Worm (Caenorhabditis elegans): ENCODE results near the gene T28C12.2.

DNA sequence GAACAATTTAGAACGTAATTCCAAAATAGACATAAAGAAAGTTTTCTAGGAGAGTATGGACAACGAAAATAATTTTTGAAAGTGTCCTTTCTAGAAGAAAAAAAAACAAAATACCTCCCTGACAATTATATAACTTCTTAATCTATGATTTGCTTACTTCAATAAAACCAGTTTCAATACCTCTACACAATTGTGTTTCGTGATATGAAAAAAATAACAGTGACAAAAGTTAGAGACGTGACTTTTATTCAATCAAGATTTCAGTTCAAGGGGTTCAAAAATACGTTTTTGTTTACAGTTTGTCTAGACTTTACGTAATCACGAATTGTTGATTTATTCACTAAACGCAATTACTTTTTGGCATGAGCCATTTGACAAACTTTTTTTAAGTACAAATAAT, 7.7 kb upstream of the T28C12.2 start:
- TF ChIP-seq dao-5 (tag; optimal IDR thresholded peaks at IDR 0.05) (no peak), him-1 (tag; optimal IDR thresholded peaks at IDR 0.05) (no peak)
